Worm (Caenorhabditis elegans) whole organism, L3 larva: ENCODE measurements around the gene W03B1.5.
A peak's percentile ranks its signal among the peaks of the same experiment; 100 is the strongest.

Experiments used
- R02D3.7 ChIP-seq: fragments of 150-350 bp; optimal IDR thresholded peaks from 2 replicates; lab custom pipeline; 2014; ENCODE audit warnings: missing biosample characterization, missing genetic modification characterization
- ZK546.5 ChIP-seq: sonication (generic microtip); optimal IDR thresholded peaks from 2 replicates; lab custom pipeline; 2017; ENCODE audit warnings: missing biosample characterization, missing genetic modification characterization
- aly-2 ChIP-seq: fragments of 150-350 bp; optimal IDR thresholded peaks from 2 replicates; lab custom pipeline; 2014; ENCODE audit warnings: missing biosample characterization, missing genetic modification characterization
- ama-1 ChIP-seq: fragments of 150-350 bp; optimal IDR thresholded peaks from 2 replicates; lab custom pipeline; 2018
- ceh-16 ChIP-seq: sonication (generic microtip); optimal IDR thresholded peaks from 2 replicates; lab custom pipeline; 2017; ENCODE audit warnings: missing biosample characterization, missing genetic modification characterization
- ceh-28 ChIP-seq: fragments of 150-350 bp; optimal IDR thresholded peaks from 2 replicates; lab custom pipeline; 2014; ENCODE audit warnings: missing biosample characterization, missing genetic modification reagents, missing genetic modification characterization
- ceh-82 ChIP-seq: fragments of 150-350 bp; optimal IDR thresholded peaks from 2 replicates; lab custom pipeline; 2014; ENCODE audit warnings: missing biosample characterization, missing genetic modification characterization
- ceh-9 ChIP-seq: sonication (generic microtip); optimal IDR thresholded peaks from 2 replicates; lab custom pipeline; 2018; ENCODE audit warnings: missing biosample characterization, missing genetic modification characterization
- daf-12 ChIP-seq: fragments of 150-350 bp; optimal IDR thresholded peaks from 2 replicates; lab custom pipeline; 2014; ENCODE audit warnings: missing biosample characterization, missing genetic modification reagents, missing genetic modification characterization
- egl-5 ChIP-seq: fragments of 150-350 bp; optimal IDR thresholded peaks from 2 replicates; lab custom pipeline; 2017; ENCODE audit warnings: missing biosample characterization, missing genetic modification reagents, missing genetic modification characterization, inconsistent platforms
- elt-1 ChIP-seq: fragments of 150-350 bp; optimal IDR thresholded peaks from 2 replicates; lab custom pipeline; 2014; ENCODE audit warnings: missing biosample characterization, missing genetic modification characterization
- elt-2 ChIP-seq: sonication (generic microtip); optimal IDR thresholded peaks from 2 replicates; lab custom pipeline; 2016; ENCODE audit warnings: missing genetic modification reagents, mild to moderate bottlenecking, missing genetic modification characterization, missing compliant biosample characterization
- elt-3 ChIP-seq, 3 experiments: fragments of 150-350 bp in 1 of 3; sonication (generic microtip) in 2 of 3; optimal IDR thresholded peaks; 2 replicates in 2 of 3; 4 replicates in 1 of 3; lab custom pipeline; 2014 to 2017; ENCODE audit warnings: missing biosample characterization in 3 of 3, missing genetic modification characterization in 3 of 3
- eor-1 ChIP-seq, 2 experiments: fragments of 150-350 bp; optimal IDR thresholded peaks; 2 replicates each; lab custom pipeline; 2014 to 2018; ENCODE audit warnings: missing biosample characterization in 2 of 2, missing genetic modification characterization in 2 of 2
- fos-1 ChIP-seq: fragments of 150-350 bp; optimal IDR thresholded peaks from 2 replicates; lab custom pipeline; 2014; ENCODE audit warnings: missing biosample characterization, missing genetic modification characterization
- hmg-11 ChIP-seq: sonication (generic microtip); optimal IDR thresholded peaks from 2 replicates; lab custom pipeline; 2016; ENCODE audit warnings: missing genetic modification characterization, missing compliant biosample characterization
- lin-15B ChIP-seq: fragments of 150-350 bp; optimal IDR thresholded peaks from 2 replicates; lab custom pipeline; 2014; ENCODE audit warnings: missing biosample characterization, missing genetic modification characterization
- lin-39 ChIP-seq: fragments of 150-350 bp; optimal IDR thresholded peaks from 2 replicates; lab custom pipeline; 2018; ENCODE audit warnings: missing biosample characterization, missing genetic modification reagents, missing genetic modification characterization
- lsy-12 ChIP-seq: sonication (generic microtip); optimal IDR thresholded peaks from 2 replicates; lab custom pipeline; 2016; ENCODE audit warnings: mild to moderate bottlenecking, missing genetic modification characterization, missing compliant biosample characterization
- mml-1 ChIP-seq: fragments of 150-350 bp; sonication (generic microtip); optimal IDR thresholded peaks from 3 replicates; lab custom pipeline; 2014; ENCODE audit warnings: missing biosample characterization, missing genetic modification characterization
- nfya-1 ChIP-seq: sonication (generic microtip); optimal IDR thresholded peaks from 2 replicates; lab custom pipeline; 2017; ENCODE audit warnings: missing genetic modification characterization, mild to moderate bottlenecking, missing compliant biosample characterization, antibody characterized with exemption, moderate library complexity; ENCODE audit not compliant: insufficient read depth
- nhr-12 ChIP-seq: fragments of 150-350 bp; optimal IDR thresholded peaks from 2 replicates; lab custom pipeline; 2014; ENCODE audit warnings: missing biosample characterization, missing genetic modification characterization
- nhr-23 ChIP-seq: fragments of 150-350 bp; optimal IDR thresholded peaks from 2 replicates; lab custom pipeline; 2014; ENCODE audit warnings: missing biosample characterization, missing genetic modification reagents, missing genetic modification characterization
- nhr-237 ChIP-seq: fragments of 150-350 bp; optimal IDR thresholded peaks from 2 replicates; lab custom pipeline; 2014; ENCODE audit warnings: missing biosample characterization, missing genetic modification characterization
- nhr-25 ChIP-seq: sonication (generic microtip); optimal IDR thresholded peaks from 2 replicates; lab custom pipeline; 2017; ENCODE audit warnings: missing biosample characterization, missing genetic modification characterization
- nhr-43 ChIP-seq: sonication (generic microtip); optimal IDR thresholded peaks from 2 replicates; lab custom pipeline; 2016; ENCODE audit warnings: mild to moderate bottlenecking, missing genetic modification characterization, missing compliant biosample characterization; ENCODE audit not compliant: poor library complexity, severe bottlenecking
- nhr-67 ChIP-seq: fragments of 150-350 bp; optimal IDR thresholded peaks from 2 replicates; lab custom pipeline; 2014; ENCODE audit warnings: missing biosample characterization, missing genetic modification characterization
- nhr-77 ChIP-seq: fragments of 150-350 bp; optimal IDR thresholded peaks from 2 replicates; lab custom pipeline; 2014; ENCODE audit warnings: missing biosample characterization, missing genetic modification characterization
- pha-4 ChIP-seq: fragments of 150-350 bp; optimal IDR thresholded peaks from 2 replicates; lab custom pipeline; 2014; ENCODE audit warnings: missing biosample characterization, missing genetic modification reagents, missing genetic modification characterization
- pqm-1 ChIP-seq: fragments of 150-350 bp; optimal IDR thresholded peaks from 2 replicates; lab custom pipeline; 2017; ENCODE audit warnings: missing biosample characterization, missing genetic modification characterization, inconsistent platforms
- skn-1 ChIP-seq: fragments of 150-350 bp; optimal IDR thresholded peaks from 2 replicates; lab custom pipeline; 2014; ENCODE audit warnings: missing biosample characterization, missing genetic modification characterization
- tbx-2 ChIP-seq: sonication (generic microtip); optimal IDR thresholded peaks from 2 replicates; lab custom pipeline; 2016; ENCODE audit warnings: mild to moderate bottlenecking, missing genetic modification characterization, missing compliant biosample characterization
- unc-39 ChIP-seq: sonication (generic microtip); optimal IDR thresholded peaks from 4 replicates; lab custom pipeline; 2017; ENCODE audit warnings: missing biosample characterization, missing genetic modification characterization
- unc-62 ChIP-seq: fragments of 150-350 bp; sonication (generic microtip); optimal IDR thresholded peaks from 4 replicates; lab custom pipeline; 2014; ENCODE audit warnings: missing biosample characterization, missing genetic modification reagents, missing genetic modification characterization
- ztf-11 ChIP-seq: fragments of 150-350 bp; optimal IDR thresholded peaks from 2 replicates; lab custom pipeline; 2014; ENCODE audit warnings: missing biosample characterization, missing genetic modification characterization
- ztf-4 ChIP-seq: fragments of 150-350 bp; optimal IDR thresholded peaks from 2 replicates; lab custom pipeline; 2014; ENCODE audit warnings: missing biosample characterization, missing genetic modification characterization

W03B1.5 gene

ce11 chrIV:4390438-4390894 lies 42.2 kb downstream of the W03B1.5 start, which contains the start of the genes rpl-7A and set-21 (continued):
- TF ChIP-seq ztf-11 (tag; lab: Kevin White, UChicago) (no peak), elt-3 (tag; optimal IDR thresholded peaks at IDR 0.05; lab: Kevin White, UChicago) (peak; percentile 13 to 87 (median 16)), nhr-77 (tag; lab: Kevin White, UChicago) (peak; percentile 79), elt-1 (peak; percentile 4), lin-39 (peak; percentile 75), fos-1 (tag; lab: Kevin White, UChicago) (peak; percentile 39), lin-15B (peak; percentile 96), R02D3.7 (tag; lab: Kevin White, UChicago) (peak; percentile 92), ceh-82 (tag; lab: Kevin White, UChicago) (peak; percentile 77), nfya-1 (tag; lab: Kevin White, UChicago) (peak; percentile 89), aly-2 (tag; lab: Kevin White, UChicago) (no peak), hmg-11 (tag; lab: Kevin White, UChicago) (peak; percentile 89), daf-12 (tag; lab: Kevin White, UChicago) (no peak), ceh-9 (no peak), lsy-12 (peak; percentile 97), unc-39 (tag; lab: Kevin White, UChicago) (no peak), eor-1 (tag; optimal IDR thresholded peaks at IDR 0.05; lab: Kevin White, UChicago) (no peak), skn-1 (tag; lab: Kevin White, UChicago) (peak; percentile 65)

ce11 chrIV:4393488-4393887 lies 45.2 kb downstream of the W03B1.5 start:
- TF ChIP-seq ceh-16 (tag; lab: Kevin White, UChicago) (no peak), nhr-23 (tag; lab: Kevin White, UChicago) (no peak), nhr-77 (tag; lab: Kevin White, UChicago) (no peak), lin-39 (no peak), tbx-2 (no peak), unc-62 (GFP tag; lab: Kevin White, UChicago) (no peak), ama-1 (lab: Kevin White, UChicago) (no peak), nhr-25 (tag; lab: Kevin White, UChicago) (no peak), ceh-9 (no peak), mml-1 (no peak), eor-1 (tag; optimal IDR thresholded peaks at IDR 0.05; lab: Kevin White, UChicago) (no peak), pha-4 (tag; lab: Kevin White, UChicago) (no peak), nhr-237 (tag; lab: Kevin White, UChicago) (no peak), ceh-82 (tag; lab: Kevin White, UChicago) (no peak), skn-1 (tag; lab: Kevin White, UChicago) (no peak), elt-3 (tag; optimal IDR thresholded peaks at IDR 0.05; lab: Kevin White, UChicago) (no peak)

ce11 chrIV:4393942-4394460 lies 45.8 kb downstream of the W03B1.5 start, which contains the start of gene ell-1:
TSS of gene ell-1 (plus strand) at chrIV:4394410.
- TF ChIP-seq ceh-28 (tag; lab: Kevin White, UChicago), result peak; percentile 4
- TF ChIP-seq ZK546.5, result no peak
- peak; percentile 18 for TF ChIP-seq pha-4 (tag; lab: Kevin White, UChicago)
- TF ChIP-seq nfya-1 (tag; lab: Kevin White, UChicago), result peak; percentile 3

- TF ChIP-seq ztf-4 (tag; lab: Kevin White, UChicago) (no peak), nhr-67 (tag; lab: Kevin White, UChicago) (no peak), daf-12 (tag; lab: Kevin White, UChicago) (no peak), nhr-43 (tag; lab: Kevin White, UChicago) (no peak), ceh-82 (tag; lab: Kevin White, UChicago) (no peak), pha-4 (tag; lab: Kevin White, UChicago) (no peak), egl-5 (tag; lab: Kevin White, UChicago) (no peak), ceh-16 (tag; lab: Kevin White, UChicago) (no peak), nhr-77 (tag; lab: Kevin White, UChicago) (no peak), hmg-11 (tag; lab: Kevin White, UChicago) (no peak), elt-3 (tag; optimal IDR thresholded peaks at IDR 0.05; lab: Kevin White, UChicago) (no peak), nhr-12 (no peak), ceh-9 (no peak), pqm-1 (tag; lab: Kevin White, UChicago) (no peak), elt-2 (tag; lab: Kevin White, UChicago) (no peak), R02D3.7 (tag; lab: Kevin White, UChicago) (no peak), lin-15B (no peak), unc-62 (GFP tag; lab: Kevin White, UChicago) (no peak)
These were observed 47.3 kb downstream of the W03B1.5 start for ce11 chrIV:4395555-4395954.
